Worm (Caenorhabditis elegans): ENCODE measurements around the gene Y5H2A.4.

The Y5H2A.4 gene

DNA sequence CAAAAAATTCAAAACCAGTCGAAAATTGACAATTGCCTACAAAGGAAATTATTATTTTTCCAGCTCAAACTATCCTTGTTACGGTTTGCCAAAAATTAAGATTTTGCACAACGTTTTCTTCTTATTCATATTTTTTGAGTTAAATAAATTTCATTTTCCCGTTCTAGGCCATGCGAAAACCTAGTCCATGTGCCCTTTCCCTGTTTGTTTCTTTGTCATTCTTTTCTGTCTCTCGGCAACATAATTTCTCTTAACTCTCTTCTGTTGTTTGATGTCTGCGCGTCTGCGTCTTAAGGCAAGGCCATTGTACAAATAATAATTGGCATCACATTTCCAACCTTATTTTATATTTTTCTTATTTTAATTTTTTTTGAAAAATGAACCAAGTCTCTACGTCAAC lies 7.3 kb upstream of the Y5H2A.4 start, which contains the start of gene nhr-228 (continued):
- TF ChIP-seq swsn-7 (tag; optimal IDR thresholded peaks at IDR 0.05), result peak; percentile 23
- no peak for TF ChIP-seq hlh-4 (tag; optimal IDR thresholded peaks at IDR 0.05)
- peak; percentile 64 for TF ChIP-seq mep-1 (tag; optimal IDR thresholded peaks at IDR 0.05)
- peak; percentile 62 for TF ChIP-seq snu-23 (GFP tag; optimal IDR thresholded peaks at IDR 0.05)
- peak; percentile 29 to 73 for TF ChIP-seq lsy-2 (tag; optimal IDR thresholded peaks at IDR 0.05)
- no peak for TF ChIP-seq sox-4 (tag; optimal IDR thresholded peaks at IDR 0.05)
- TF ChIP-seq Y116A8C.19 (tag; optimal IDR thresholded peaks at IDR 0.05; ENCODE audit: borderline replicate concordance), result no peak
- no peak for TF ChIP-seq sptf-1 (tag; optimal IDR thresholded peaks at IDR 0.05)
- no peak for TF ChIP-seq nhr-237 (tag; optimal IDR thresholded peaks at IDR 0.05)
- peak; percentile 43 for TF ChIP-seq nhr-47 (tag; optimal IDR thresholded peaks at IDR 0.05)
- TF ChIP-seq unc-62 (GFP tag; optimal IDR thresholded peaks at IDR 0.05), result no peak
- TF ChIP-seq nhr-76 (tag; optimal IDR thresholded peaks at IDR 0.05), result no peak
- TF ChIP-seq ceh-8 (GFP tag; optimal IDR thresholded peaks at IDR 0.05), result no peak
- no peak for TF ChIP-seq lir-3 (tag; optimal IDR thresholded peaks at IDR 0.05; ENCODE audit: poor library complexity)
- no peak for TF ChIP-seq pqm-1 (tag; optimal IDR thresholded peaks at IDR 0.05)
- no peak for TF ChIP-seq nhr-77 (tag; optimal IDR thresholded peaks at IDR 0.05)
- TF ChIP-seq aha-1 (tag; optimal IDR thresholded peaks at IDR 0.05), result no peak
- no peak for TF ChIP-seq lin-39 (tag; optimal IDR thresholded peaks at IDR 0.05)
- TF ChIP-seq hlh-17 (GFP tag; optimal IDR thresholded peaks at IDR 0.05; ENCODE audit: borderline replicate concordance), result no peak
- no peak for TF ChIP-seq C04F5.9 (tag; optimal IDR thresholded peaks at IDR 0.05)
- no peak for TF ChIP-seq egl-13 (tag; optimal IDR thresholded peaks at IDR 0.05)
- TF ChIP-seq vab-15 (tag; optimal IDR thresholded peaks at IDR 0.05), result no peak
- TF ChIP-seq lin-35 (GFP tag; optimal IDR thresholded peaks at IDR 0.05), result peak; percentile 38 to 56
- peak; percentile 89 for TF ChIP-seq skn-1 (tag; optimal IDR thresholded peaks at IDR 0.05)
- no peak for TF ChIP-seq ceh-90 (tag; optimal IDR thresholded peaks at IDR 0.05)
- TF ChIP-seq fkh-4 (tag; optimal IDR thresholded peaks at IDR 0.05; ENCODE audit: borderline replicate concordance), result no peak
- TF ChIP-seq ceh-88 (GFP tag; IDR thresholded peaks at IDR 0.05), result no peak
- TF ChIP-seq fkh-8 (tag; optimal IDR thresholded peaks at IDR 0.05), result peak; percentile 35
- TF ChIP-seq nhr-71 (tag; optimal IDR thresholded peaks at IDR 0.05), result peak; percentile 63
- no peak for TF ChIP-seq grh-1 (GFP tag; IDR thresholded peaks at IDR 0.05)
- peak; percentile 45 for TF ChIP-seq C16A3.4 (tag; optimal IDR thresholded peaks at IDR 0.05)
- peak in 1 of 3 experiments; percentile 50 for TF ChIP-seq ceh-82 (tag; optimal IDR thresholded peaks at IDR 0.05)
- no peak for TF ChIP-seq elt-2 (tag; optimal IDR thresholded peaks at IDR 0.05)
- peak in 2 of 3 experiments; percentile 9 to 56 for TF ChIP-seq dpl-1 (GFP tag; optimal IDR thresholded peaks at IDR 0.05)
- no peak for TF ChIP-seq snpc-4 (tag; optimal IDR thresholded peaks at IDR 0.05)
- no peak for TF ChIP-seq unc-98 (GFP tag; IDR thresholded peaks at IDR 0.05)
- no peak for TF ChIP-seq unc-30 (tag; optimal IDR thresholded peaks at IDR 0.05)
- TF ChIP-seq nhr-90 (tag; optimal IDR thresholded peaks at IDR 0.05; ENCODE audit: poor library complexity), result peak; percentile 10
- TF ChIP-seq mab-9 (GFP tag; IDR thresholded peaks at IDR 0.05), result no peak
- no peak for TF ChIP-seq nhr-19 (GFP tag; conservative IDR thresholded peaks at IDR 0.05)
- TF ChIP-seq hpl-2 (GFP tag; optimal IDR thresholded peaks at IDR 0.05), result no peak
- TF ChIP-seq lin-15B (tag; optimal IDR thresholded peaks at IDR 0.05), result no peak
- peak; percentile 30 for TF ChIP-seq tbx-2 (tag; optimal IDR thresholded peaks at IDR 0.05)
- TF ChIP-seq ceh-63 (GFP tag; optimal IDR thresholded peaks at IDR 0.05), result no peak
- TF ChIP-seq unc-86 (tag; optimal IDR thresholded peaks at IDR 0.05), result no peak
- peak; percentile 60 to 63 for TF ChIP-seq efl-1 (optimal IDR thresholded peaks at IDR 0.05)
- peak; percentile 20 to 88 for TF ChIP-seq efl-1 (GFP tag; optimal IDR thresholded peaks at IDR 0.05 in 1 of 2)
- no peak for TF ChIP-seq aly-2 (tag; optimal IDR thresholded peaks at IDR 0.05)
- no peak for TF ChIP-seq dsc-1 (tag; optimal IDR thresholded peaks at IDR 0.05)
- no peak for TF ChIP-seq ztf-11 (tag; optimal IDR thresholded peaks at IDR 0.05)
- no peak for TF ChIP-seq zag-1 (tag; optimal IDR thresholded peaks at IDR 0.05)
- TF ChIP-seq nhr-28 (tag; optimal IDR thresholded peaks at IDR 0.05), result no peak
- no peak for TF ChIP-seq tlp-1 (tag; optimal IDR thresholded peaks at IDR 0.05)
- TF ChIP-seq ama-1 (optimal IDR thresholded peaks at IDR 0.05), result no peak
- no peak for TF ChIP-seq ces-1 (GFP tag; optimal IDR thresholded peaks at IDR 0.05)
